Fruit fly (Drosophila melanogaster) whole organism: ENCODE results near the gene AP-2alpha.

Experiments used
- CG8478 ChIP-seq: fragments of >200 bp; optimal IDR thresholded peaks from 2 replicates; lab custom pipeline; 2018; ENCODE audit warnings: inconsistent platforms
- Dll ChIP-seq: fragments of >200 bp; optimal IDR thresholded peaks from 2 replicates; lab custom pipeline; 2017
- EcR ChIP-seq, 2 experiments: fragments of >200 bp; optimal IDR thresholded peaks; 2 replicates each; lab custom pipeline; 2017; ENCODE audit warnings: missing biosample characterization in 2 of 2, missing genetic modification characterization in 2 of 2, missing genetic modification reagents in 2 of 2
- pan ChIP-seq: fragments of >200 bp; optimal IDR thresholded peaks from 2 replicates; lab custom pipeline; 2017
- psq ChIP-seq: fragments of >200 bp; optimal IDR thresholded peaks from 2 replicates; lab custom pipeline; 2017
- usp ChIP-seq: fragments of >200 bp; optimal IDR thresholded peaks from 2 replicates; lab custom pipeline; 2017; ENCODE audit warnings: missing biosample characterization, missing genetic modification characterization, mixed read lengths

Gene AP-2alpha

dm6 chr2L:378815-379440 lies 35.6 kb downstream of the AP-2alpha start:
- TF ChIP-seq pan (lab: Kevin White, UChicago) (no peak), Dll (lab: Kevin White, UChicago) (no peak), psq (lab: Kevin White, UChicago) (no peak), CG8478 (lab: Kevin White, UChicago) (no peak), usp (GFP tag; lab: Kevin White, UChicago) (no peak), EcR (GFP tag; optimal IDR thresholded peaks at IDR 0.05; lab: Kevin White, UChicago) (no peak)

- TF ChIP-seq psq (lab: Kevin White, UChicago) (no peak), usp (GFP tag; lab: Kevin White, UChicago) (no peak), Dll (lab: Kevin White, UChicago) (no peak), CG8478 (lab: Kevin White, UChicago) (no peak), EcR (GFP tag; optimal IDR thresholded peaks at IDR 0.05; lab: Kevin White, UChicago) (no peak)
These were observed 36.8 kb downstream of the AP-2alpha start, which contains the start of gene al for dm6 chr2L:377780-378222. al (plus strand) TSS chr2L:378112.

dm6 chr2L:371747-372146 lies 42.8 kb downstream of the AP-2alpha start:
- TF ChIP-seq CG8478 (lab: Kevin White, UChicago) (no peak), psq (lab: Kevin White, UChicago) (no peak), pan (lab: Kevin White, UChicago) (no peak), Dll (lab: Kevin White, UChicago) (no peak), EcR (GFP tag; optimal IDR thresholded peaks at IDR 0.05; lab: Kevin White, UChicago) (no peak), usp (GFP tag; lab: Kevin White, UChicago) (no peak)

- TF ChIP-seq CG8478 (lab: Kevin White, UChicago), result no peak
- no peak for TF ChIP-seq pan (lab: Kevin White, UChicago)
- TF ChIP-seq psq (lab: Kevin White, UChicago), result no peak
- no peak for TF ChIP-seq Dll (lab: Kevin White, UChicago)
- TF ChIP-seq usp (GFP tag; lab: Kevin White, UChicago), result no peak
- no peak for TF ChIP-seq EcR (GFP tag; optimal IDR thresholded peaks at IDR 0.05; lab: Kevin White, UChicago)
These were observed 44.8 kb downstream of the AP-2alpha start for dm6 chr2L:369811-370210.

dm6 chr2L:368398-369008 lies 46.1 kb downstream of the AP-2alpha start:
- TF ChIP-seq Dll (lab: Kevin White, UChicago) (no peak), pan (lab: Kevin White, UChicago) (no peak), usp (GFP tag; lab: Kevin White, UChicago) (no peak), EcR (GFP tag; optimal IDR thresholded peaks at IDR 0.05; lab: Kevin White, UChicago) (no peak), psq (lab: Kevin White, UChicago) (no peak), CG8478 (lab: Kevin White, UChicago) (no peak)

dm6 chr2L:366876-367275 lies 47.7 kb downstream of the AP-2alpha start:
- TF ChIP-seq usp (GFP tag; lab: Kevin White, UChicago) (no peak), Dll (lab: Kevin White, UChicago) (no peak), psq (lab: Kevin White, UChicago) (no peak), EcR (GFP tag; optimal IDR thresholded peaks at IDR 0.05; lab: Kevin White, UChicago) (no peak), CG8478 (lab: Kevin White, UChicago) (no peak), pan (lab: Kevin White, UChicago) (no peak)
